Fruit fly (Drosophila melanogaster): Measurements from ENCODE around the gene hiro.
A peak's percentile ranks its signal among the peaks of the same experiment; 100 is the strongest.

dm6 chr3L:701798-702635 lies 14.3 kb upstream of the hiro start:
- TF ChIP-seq rn (GFP tag; IDR thresholded peaks at IDR 0.05) = no peak
- peak; percentile 73 for TF ChIP-seq EcR (GFP tag; optimal IDR thresholded peaks at IDR 0.05)
- no peak for TF ChIP-seq gl (tag; optimal IDR thresholded peaks at IDR 0.05)
- no peak for TF ChIP-seq CG8301 (tag; optimal IDR thresholded peaks at IDR 0.05)
- no peak for TF ChIP-seq CG10348 (GFP tag; IDR thresholded peaks at IDR 0.05)
- 0 out of 3 replicates have a peak, but pooled peaks have one; percentile 9 for TF ChIP-seq CG4496 (GFP tag; IDR thresholded peaks at IDR 0.05)
- TF ChIP-seq fd96Ca (GFP tag; IDR thresholded peaks at IDR 0.05) = no peak
- TF ChIP-seq Pif1B (GFP tag; optimal IDR thresholded peaks at IDR 0.05) = no peak
- TF ChIP-seq CG9948 (tag; optimal IDR thresholded peaks at IDR 0.05) = no peak
- no peak for TF ChIP-seq CG34367 (tag; optimal IDR thresholded peaks at IDR 0.05)
- no peak for TF ChIP-seq CG12605 (GFP tag; IDR thresholded peaks at IDR 0.05)
- TF ChIP-seq CG8159 (tag; optimal IDR thresholded peaks at IDR 0.05) = no peak
- TF ChIP-seq CG15710 (tag; optimal IDR thresholded peaks at IDR 0.05) = no peak

Data from whole organism, pupa.